Worm (Caenorhabditis elegans) whole organism, mixed stage, embryonic: ENCODE measurements around the gene let-765.

Experiments used
- M03D4.4 ChIP-seq: sonication (generic microtip); optimal IDR thresholded peaks from 2 replicates; lab custom pipeline; 2017; ENCODE audit warnings: mild to moderate bottlenecking, missing genetic modification characterization, missing compliant biosample characterization
- bed-3 ChIP-seq: fragments of 200-800 bp; sonication (Bioruptor generic); optimal IDR thresholded peaks from 3 replicates; lab custom pipeline; 2018; ENCODE audit warnings: mild to moderate bottlenecking, missing genetic modification characterization, moderate library complexity, missing compliant biosample characterization
- blmp-1 ChIP-seq: fragments of 150-350 bp; optimal IDR thresholded peaks from 2 replicates; lab custom pipeline; 2014; ENCODE audit warnings: missing biosample characterization, missing genetic modification characterization
- ceh-39 ChIP-seq: fragments of 150-350 bp; optimal IDR thresholded peaks from 2 replicates; lab custom pipeline; 2014; ENCODE audit warnings: missing biosample characterization, missing genetic modification characterization
- ceh-43 ChIP-seq: fragments of 200-800 bp; sonication (Bioruptor generic); optimal IDR thresholded peaks from 2 replicates; lab custom pipeline; 2018; ENCODE audit warnings: mild to moderate bottlenecking, missing genetic modification characterization, moderate library complexity, missing compliant biosample characterization
- ceh-83 ChIP-seq: fragments of 200-800 bp; sonication (Bioruptor generic); optimal IDR thresholded peaks from 2 replicates; lab custom pipeline; 2018; ENCODE audit warnings: mild to moderate bottlenecking, missing genetic modification characterization, missing compliant biosample characterization
- ces-1 ChIP-seq: fragments of 150-350 bp; optimal IDR thresholded peaks from 2 replicates; lab custom pipeline; 2014; ENCODE audit warnings: missing biosample characterization, missing genetic modification reagents, missing genetic modification characterization
- cnd-1 ChIP-seq: fragments of 200-800 bp; sonication (Bioruptor generic); optimal IDR thresholded peaks from 2 replicates; lab custom pipeline; 2018; ENCODE audit warnings: mild to moderate bottlenecking, missing genetic modification characterization, missing compliant biosample characterization
- drap-1 ChIP-seq: fragments of 200-800 bp; sonication (Bioruptor generic); optimal IDR thresholded peaks from 3 replicates; lab custom pipeline; 2018; ENCODE audit warnings: mild to moderate bottlenecking, missing genetic modification characterization, missing compliant biosample characterization
- elt-1 ChIP-seq: sonication (generic microtip); optimal IDR thresholded peaks from 2 replicates; lab custom pipeline; 2017; ENCODE audit warnings: missing genetic modification characterization, mild to moderate bottlenecking, missing compliant biosample characterization, antibody characterized with exemption, moderate library complexity, borderline replicate concordance; ENCODE audit not compliant: insufficient read depth
- elt-3 ChIP-seq: fragments of 150-350 bp; optimal IDR thresholded peaks from 2 replicates; lab custom pipeline; 2014; ENCODE audit warnings: missing biosample characterization, missing genetic modification characterization
- flh-1 ChIP-seq: fragments of 200-800 bp; sonication (Bioruptor generic); optimal IDR thresholded peaks from 2 replicates; lab custom pipeline; 2018; ENCODE audit warnings: mild to moderate bottlenecking, missing genetic modification characterization, moderate library complexity, missing compliant biosample characterization
- ham-2 ChIP-seq: fragments of 200-800 bp; sonication (Bioruptor generic); optimal IDR thresholded peaks from 2 replicates; lab custom pipeline; 2018; ENCODE audit warnings: mild to moderate bottlenecking, missing genetic modification characterization, missing compliant biosample characterization
- hlh-1 ChIP-seq: fragments of 150-350 bp; optimal IDR thresholded peaks from 2 replicates; lab custom pipeline; 2014; ENCODE audit warnings: missing biosample characterization, missing genetic modification reagents, missing genetic modification characterization
- lin-32 ChIP-seq: fragments of 200-800 bp; sonication (Bioruptor generic); optimal IDR thresholded peaks from 2 replicates; lab custom pipeline; 2018; ENCODE audit warnings: mild to moderate bottlenecking, missing genetic modification characterization, missing compliant biosample characterization
- lsy-2 ChIP-seq: fragments of 150-350 bp; optimal IDR thresholded peaks from 2 replicates; lab custom pipeline; 2014; ENCODE audit warnings: missing biosample characterization, missing genetic modification characterization
- mab-5 ChIP-seq: fragments of 150-350 bp; optimal IDR thresholded peaks from 2 replicates; lab custom pipeline; 2014; ENCODE audit warnings: missing biosample characterization, missing genetic modification characterization
- mls-2 ChIP-seq: sonication (generic microtip); optimal IDR thresholded peaks from 2 replicates; lab custom pipeline; 2016; ENCODE audit warnings: mild to moderate bottlenecking, missing genetic modification characterization, moderate library complexity, missing compliant biosample characterization
- nhr-12 ChIP-seq: fragments of 150-350 bp; optimal IDR thresholded peaks from 2 replicates; lab custom pipeline; 2014; ENCODE audit warnings: missing biosample characterization, missing genetic modification characterization
- nhr-2 ChIP-seq: fragments of 150-350 bp; optimal IDR thresholded peaks from 2 replicates; lab custom pipeline; 2014; ENCODE audit warnings: missing biosample characterization, missing genetic modification characterization
- nhr-237 ChIP-seq: fragments of 150-350 bp; optimal IDR thresholded peaks from 2 replicates; lab custom pipeline; 2014; ENCODE audit warnings: missing biosample characterization, missing genetic modification characterization
- nhr-28 ChIP-seq: fragments of 150-350 bp; optimal IDR thresholded peaks from 2 replicates; lab custom pipeline; 2014; ENCODE audit warnings: missing biosample characterization, missing genetic modification characterization
- nhr-76 ChIP-seq: sonication (generic microtip); optimal IDR thresholded peaks from 2 replicates; lab custom pipeline; 2017; ENCODE audit warnings: missing biosample characterization, missing genetic modification characterization
- pha-4 ChIP-seq: fragments of 150-350 bp; optimal IDR thresholded peaks from 2 replicates; lab custom pipeline; 2018; ENCODE audit warnings: missing biosample characterization, missing genetic modification reagents, missing genetic modification characterization
- sem-2 ChIP-seq: fragments of 200-800 bp; sonication (Bioruptor generic); optimal IDR thresholded peaks from 2 replicates; lab custom pipeline; 2018; ENCODE audit warnings: mild to moderate bottlenecking, missing genetic modification characterization, missing compliant biosample characterization
- sptf-1 ChIP-seq: sonication (generic microtip); optimal IDR thresholded peaks from 2 replicates; lab custom pipeline; 2017; ENCODE audit warnings: mild to moderate bottlenecking, missing genetic modification characterization, moderate library complexity, missing compliant biosample characterization
- tbx-8 ChIP-seq: fragments of 200-800 bp; sonication (Bioruptor generic); optimal IDR thresholded peaks from 2 replicates; lab custom pipeline; 2018; ENCODE audit warnings: mild to moderate bottlenecking, missing genetic modification characterization, moderate library complexity, missing compliant biosample characterization
- unc-120 ChIP-seq: sonication (generic microtip); optimal IDR thresholded peaks from 2 replicates; lab custom pipeline; 2017; ENCODE audit warnings: missing genetic modification characterization, missing compliant biosample characterization; ENCODE audit not compliant: poor library complexity, severe bottlenecking
- unc-39 ChIP-seq: fragments of 150-350 bp; optimal IDR thresholded peaks from 2 replicates; lab custom pipeline; 2014; ENCODE audit warnings: missing biosample characterization, missing genetic modification characterization
- unc-62 ChIP-seq: fragments of 150-350 bp; optimal IDR thresholded peaks from 2 replicates; lab custom pipeline; 2014; ENCODE audit warnings: missing biosample characterization, missing genetic modification reagents, missing genetic modification characterization
- zip-8 ChIP-seq: fragments of 150-350 bp; optimal IDR thresholded peaks from 2 replicates; lab custom pipeline; 2014; ENCODE audit warnings: missing biosample characterization, missing genetic modification characterization
- ztf-11 ChIP-seq: fragments of 150-350 bp; optimal IDR thresholded peaks from 2 replicates; lab custom pipeline; 2014; ENCODE audit warnings: missing biosample characterization, missing genetic modification characterization

Gene let-765

ce11 chrIII:6592075-6592474, 8.9 kb downstream of the let-765 start, which contains the start of gene F20H11.1:
F20H11.1 (minus strand) TSS chrIII:6592175.
- TF ChIP-seq bed-3 (GFP tag; lab: Kevin White, UChicago) (no peak), mab-5 (tag; lab: Kevin White, UChicago) (no peak), unc-39 (tag; lab: Kevin White, UChicago) (no peak)

ce11 chrIII:6589499-6589898, 11.5 kb downstream of the let-765 start:
- TF ChIP-seq ztf-11 (tag; lab: Kevin White, UChicago), result no peak
- no peak for TF ChIP-seq ces-1 (GFP tag; lab: Kevin White, UChicago)
- TF ChIP-seq flh-1 (GFP tag; lab: Kevin White, UChicago), result no peak
- TF ChIP-seq nhr-2 (tag; lab: Kevin White, UChicago), result no peak
- TF ChIP-seq pha-4 (tag; lab: Kevin White, UChicago), result no peak
- no peak for TF ChIP-seq unc-62 (GFP tag; lab: Kevin White, UChicago)
- TF ChIP-seq unc-39 (tag; lab: Kevin White, UChicago), result no peak
- no peak for TF ChIP-seq M03D4.4
- no peak for TF ChIP-seq sptf-1 (tag; lab: Kevin White, UChicago)
- no peak for TF ChIP-seq ceh-83
- no peak for TF ChIP-seq lsy-2 (tag; lab: Kevin White, UChicago)
- TF ChIP-seq tbx-8 (GFP tag; lab: Kevin White, UChicago), result no peak
- no peak for TF ChIP-seq elt-3 (tag; lab: Kevin White, UChicago)
- TF ChIP-seq zip-8, result no peak
- TF ChIP-seq sem-2 (GFP tag; lab: Kevin White, UChicago), result no peak
- TF ChIP-seq nhr-12 (tag; lab: Kevin White, UChicago), result no peak
- TF ChIP-seq mls-2, result no peak
- TF ChIP-seq blmp-1 (tag; lab: Kevin White, UChicago), result no peak
- TF ChIP-seq bed-3 (GFP tag; lab: Kevin White, UChicago), result no peak
- TF ChIP-seq, all 35 proteins: peak for 0

DNA sequence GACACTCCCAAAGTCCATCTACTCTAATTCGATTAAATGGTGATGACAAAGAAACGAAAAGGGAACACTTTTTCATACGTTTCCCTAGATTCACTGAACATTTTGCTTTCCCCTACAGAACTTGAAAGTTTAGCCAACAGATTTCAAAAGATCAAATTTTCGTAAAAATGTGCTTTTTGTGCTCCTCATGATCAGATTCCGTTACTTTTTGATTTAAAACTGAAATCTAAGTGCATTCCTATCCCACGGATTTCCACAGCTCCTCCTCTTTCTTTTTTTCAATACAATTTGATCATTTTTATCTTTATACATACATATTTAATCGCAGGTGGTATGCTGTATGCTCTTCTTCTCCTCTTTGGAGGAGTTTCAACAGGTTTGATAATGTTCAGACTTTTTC, 13.4 kb downstream of the let-765 start, which contains the start of gene ddo-3:
Gene ddo-3 (plus strand): TSS at position 301 of the 400 bp plus-strand sequence.
- no peak for TF ChIP-seq unc-120 (tag; lab: Kevin White, UChicago)
- no peak for TF ChIP-seq ceh-83
- no peak for TF ChIP-seq sem-2 (GFP tag; lab: Kevin White, UChicago)
- TF ChIP-seq M03D4.4, result no peak
- no peak for TF ChIP-seq mls-2
- no peak for TF ChIP-seq nhr-237 (tag; lab: Kevin White, UChicago)
- TF ChIP-seq cnd-1 (tag; lab: Kevin White, UChicago), result no peak
- TF ChIP-seq nhr-2 (tag; lab: Kevin White, UChicago), result no peak
- no peak for TF ChIP-seq nhr-28 (tag; lab: Kevin White, UChicago)
- TF ChIP-seq unc-62 (GFP tag; lab: Kevin White, UChicago), result no peak
- TF ChIP-seq ceh-39 (tag; lab: Kevin White, UChicago), result no peak
- no peak for TF ChIP-seq nhr-76
- no peak for TF ChIP-seq ceh-43 (GFP tag; lab: Kevin White, UChicago)
- no peak for TF ChIP-seq nhr-12 (tag; lab: Kevin White, UChicago)
- TF ChIP-seq ces-1 (GFP tag; lab: Kevin White, UChicago), result no peak
- TF ChIP-seq lin-32 (GFP tag; lab: Kevin White, UChicago), result no peak
- TF ChIP-seq, all 35 proteins: peak for 0

DNA sequence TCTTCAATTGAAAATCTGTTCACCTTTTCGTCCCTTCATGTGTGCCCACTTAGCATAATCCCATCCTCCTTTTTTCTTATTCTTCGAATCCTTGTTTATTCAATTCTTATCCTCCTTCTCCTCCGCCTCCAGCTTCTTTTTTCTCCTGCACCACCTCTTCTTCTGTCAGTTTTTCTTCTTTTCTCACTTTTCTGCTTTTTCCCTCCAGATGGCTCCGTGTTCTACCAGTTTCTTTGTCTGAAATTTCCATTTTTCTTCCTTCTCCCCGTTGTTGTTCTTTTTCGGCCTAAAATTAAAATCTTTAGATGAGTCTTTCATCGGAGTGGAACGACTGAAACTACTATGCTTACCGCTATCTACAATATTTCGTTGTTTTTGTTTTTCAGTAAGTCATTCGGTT, 19.4 kb downstream of the let-765 start, which contains the start of gene acr-21:
Gene acr-21 (plus strand): TSS at position 301 of the 400 bp plus-strand sequence.
- TF ChIP-seq flh-1 (GFP tag; lab: Kevin White, UChicago) (no peak), drap-1 (no peak), lin-32 (GFP tag; lab: Kevin White, UChicago) (no peak), mls-2 (no peak), ces-1 (GFP tag; lab: Kevin White, UChicago) (no peak), pha-4 (tag; lab: Kevin White, UChicago) (no peak), cnd-1 (tag; lab: Kevin White, UChicago) (no peak), ceh-83 (no peak), nhr-237 (tag; lab: Kevin White, UChicago) (no peak), bed-3 (GFP tag; lab: Kevin White, UChicago) (no peak)

DNA sequence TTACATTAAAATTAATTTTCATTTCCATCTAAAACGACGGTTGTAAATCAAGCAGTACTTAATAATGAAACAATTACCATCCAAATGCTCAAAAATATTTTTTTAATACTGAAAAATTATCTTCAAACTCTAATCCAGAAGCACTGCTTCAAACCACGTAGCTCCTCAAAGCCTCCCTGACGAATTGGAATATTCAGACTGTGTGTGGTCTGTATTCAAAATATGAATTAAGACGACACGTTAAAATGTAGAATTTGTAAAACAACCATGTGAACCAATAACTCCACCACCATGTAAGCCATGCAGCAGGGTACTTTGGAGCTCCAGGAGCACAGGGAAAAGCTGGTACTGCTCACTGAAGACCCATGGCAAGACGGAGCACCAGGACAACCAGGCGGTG, 21.6 kb downstream of the let-765 start, which contains the start of gene F27B3.8:
Gene F27B3.8 (plus strand): TSS at position 301 of the 400 bp plus-strand sequence.
- no peak for TF ChIP-seq mls-2
- no peak for TF ChIP-seq hlh-1 (tag; lab: Kevin White, UChicago)
- no peak for TF ChIP-seq ceh-43 (GFP tag; lab: Kevin White, UChicago)
- no peak for TF ChIP-seq unc-62 (GFP tag; lab: Kevin White, UChicago)
- TF ChIP-seq ham-2 (GFP tag; lab: Kevin White, UChicago), result no peak
- TF ChIP-seq nhr-2 (tag; lab: Kevin White, UChicago), result no peak
- TF ChIP-seq elt-1 (tag; lab: Kevin White, UChicago), result no peak
- TF ChIP-seq cnd-1 (tag; lab: Kevin White, UChicago), result no peak
- no peak for TF ChIP-seq nhr-28 (tag; lab: Kevin White, UChicago)
- no peak for TF ChIP-seq mab-5 (tag; lab: Kevin White, UChicago)
- TF ChIP-seq blmp-1 (tag; lab: Kevin White, UChicago), result no peak
- no peak for TF ChIP-seq ztf-11 (tag; lab: Kevin White, UChicago)
- no peak for TF ChIP-seq unc-120 (tag; lab: Kevin White, UChicago)
- no peak for TF ChIP-seq drap-1
